ENCODE assay signal across 2 worm cellular contexts in genomic region chrII:2422427-2422826, ce11.
TF ChIP-seq lines count a peak whose summit lies in the region.

No protein-coding gene starts in this region.

TF ChIP-seq in whole organism, L3 larva, 47 proteins besides CTCF, POLR2A, EP300 and RAD21:
- TF ChIP-seq elt-2 (tag; optimal IDR thresholded peaks at IDR 0.05; lab: Kevin White, UChicago) = peak; percentile 6
- TF ChIP-seq nhr-11 (tag; optimal IDR thresholded peaks at IDR 0.05; lab: Kevin White, UChicago) = no peak

TF ChIP-seq in whole organism, L4 larva, 104 proteins besides CTCF, POLR2A, EP300 and RAD21:
- TF ChIP-seq daf-16 (GFP tag; optimal IDR thresholded peaks at IDR 0.05; lab: Kevin White, UChicago) (no peak), daf-16 (tag; optimal IDR thresholded peaks at IDR 0.05; lab: Kevin White, UChicago) (peak; percentile 80), ztf-7 (tag; optimal IDR thresholded peaks at IDR 0.05; lab: Kevin White, UChicago) (no peak), unc-62 (GFP tag; optimal IDR thresholded peaks at IDR 0.05 in 1 of 2; lab: Kevin White, UChicago) (peak in 1 of 2 experiments; percentile 57), unc-62 (tag; optimal IDR thresholded peaks at IDR 0.05; lab: Kevin White, UChicago) (no peak)
